Worm (Caenorhabditis elegans): ENCODE measurements around the gene C49C8.6.

ce11 chrIV:8658122-8658521, at the start of gene C49C8.6:
- TF ChIP-seq aly-2 (tag; optimal IDR thresholded peaks at IDR 0.05) (no peak), lin-39 (tag; optimal IDR thresholded peaks at IDR 0.05) (no peak), gmeb-1 (tag; optimal IDR thresholded peaks at IDR 0.05) (no peak), mbf-1 (tag; optimal IDR thresholded peaks at IDR 0.05) (no peak), ceh-16 (tag; optimal IDR thresholded peaks at IDR 0.05) (no peak), ama-1 (optimal IDR thresholded peaks at IDR 0.05) (no peak)
